Worm (Caenorhabditis elegans) whole organism, young adult: ENCODE data around the gene R08E5.1.

Source experiments
- pha-4 ChIP-seq: fragments of 150-350 bp; sonication (generic microtip); optimal IDR thresholded peaks from 2 replicates; lab custom pipeline; 2014; ENCODE audit warnings: missing biosample characterization, missing genetic modification reagents, missing genetic modification characterization
- snpc-4 ChIP-seq, 5 experiments: fragments of 150-350 bp in 1 of 5; sonication (generic microtip) in 4 of 5; optimal IDR thresholded peaks; 2 replicates each; lab custom pipeline; 2014 to 2018; ENCODE audit warnings: missing genetic modification characterization in 5 of 5, missing biosample characterization in 3 of 5, antibody characterized with exemption in 2 of 5, mild to moderate bottlenecking in 2 of 5, missing compliant biosample characterization in 2 of 5, missing genotype in 2 of 5, moderate library complexity in 2 of 5, missing genetic modification reagents in 1 of 5

DNA sequence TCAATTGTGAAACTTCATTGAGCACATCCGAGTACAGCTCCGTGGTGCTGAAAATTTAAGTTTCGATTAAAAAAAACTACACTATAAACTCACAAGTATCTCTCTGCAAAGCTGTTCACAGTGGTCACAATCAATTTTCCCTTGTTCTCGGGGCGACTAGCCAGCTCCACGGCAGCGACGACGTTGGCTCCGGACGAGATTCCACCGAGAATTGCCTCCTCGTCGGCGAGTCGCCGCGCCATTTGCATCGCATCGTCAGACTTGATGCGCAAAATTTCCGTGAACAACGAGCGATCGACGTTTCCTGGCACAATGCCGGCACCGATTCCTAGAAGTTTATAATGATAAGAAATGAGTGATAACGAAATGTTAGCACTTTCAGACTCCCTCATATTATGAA, 3.3 kb upstream of the R08E5.1 start:
- TF ChIP-seq pha-4 (tag; lab: Kevin White, UChicago): no peak
- no peak for TF ChIP-seq snpc-4 (GFP tag; optimal IDR thresholded peaks at IDR 0.05; lab: Kevin White, UChicago)
- no peak for TF ChIP-seq snpc-4 (tag; optimal IDR thresholded peaks at IDR 0.05; lab: Kevin White, UChicago)
